Fruit fly (Drosophila melanogaster) whole organism, wandering third instar larva: ENCODE measurements around the gene TM9SF2.

Experiments
- Mio ChIP-seq: sonication (Bioruptor generic); optimal IDR thresholded peaks from 2 replicates; lab custom pipeline; 2016; ENCODE audit warnings: missing biosample characterization, missing genetic modification characterization
- Sp1 ChIP-seq: fragments of 200-800 bp; sonication (Bioruptor generic); optimal IDR thresholded peaks from 3 replicates; lab custom pipeline; 2019; ENCODE audit warnings: missing biosample characterization, mild to moderate bottlenecking, missing genetic modification characterization, moderate library complexity
- sv ChIP-seq: fragments of 200-800 bp; sonication (Bioruptor generic); optimal IDR thresholded peaks from 3 replicates; lab custom pipeline; 2016; ENCODE audit warnings: missing biosample characterization, missing genetic modification characterization

dm6 chr2L:20783908-20784307 lies 49.8 kb upstream of the TM9SF2 start:
- TF ChIP-seq Sp1 (GFP tag; lab: Kevin White, UChicago) (no peak), Mio (GFP tag; lab: Kevin White, UChicago) (no peak), sv (GFP tag; lab: Kevin White, UChicago) (no peak)
